Fruit fly (Drosophila melanogaster) whole organism, embryonic: ENCODE measurements around the gene CG43999.

Experiments
- Bgb ChIP-seq: fragments of 200-800 bp; sonication (Bioruptor generic); IDR thresholded peaks from 2 replicates; pipeline ENCODE4 v1.3.6; 2022; ENCODE audit warnings: missing biosample characterization, missing genetic modification characterization; ENCODE audit not compliant: partially characterized antibody
- CG11456 ChIP-seq: fragments of 200-800 bp; sonication (Bioruptor generic); IDR thresholded peaks from 3 replicates; pipeline ENCODE4 v1.3.6; 2022; ENCODE audit warnings: missing biosample characterization, missing genetic modification characterization
- CG12769 ChIP-seq: fragments of 200-800 bp; sonication (Bioruptor generic); optimal IDR thresholded peaks from 2 replicates; lab custom pipeline; 2019; ENCODE audit warnings: missing biosample characterization, mild to moderate bottlenecking, missing genetic modification characterization, moderate library complexity
- CG14710 ChIP-seq: fragments of 200-800 bp; sonication (Bioruptor generic); optimal IDR thresholded peaks from 3 replicates; lab custom pipeline; 2019; ENCODE audit warnings: missing biosample characterization, mild to moderate bottlenecking, missing genetic modification characterization, moderate library complexity
- CG1529 ChIP-seq: fragments of 200-800 bp; sonication (Bioruptor generic); optimal IDR thresholded peaks from 3 replicates; lab custom pipeline; 2018; ENCODE audit warnings: missing biosample characterization, missing genetic modification characterization
- CG16863 ChIP-seq: fragments of 200-800 bp; sonication (Bioruptor generic); optimal IDR thresholded peaks from 3 replicates; lab custom pipeline; 2016; ENCODE audit warnings: missing biosample characterization, missing genetic modification characterization
- CG2199 ChIP-seq: fragments of 200-800 bp; sonication (Bioruptor generic); IDR thresholded peaks from 3 replicates; pipeline ENCODE4 v1.3.6; 2022; ENCODE audit warnings: missing biosample characterization, missing genetic modification characterization
- CG2202 ChIP-seq: fragments of 200-800 bp; sonication (Bioruptor generic); optimal IDR thresholded peaks from 2 replicates; lab custom pipeline; 2018; ENCODE audit warnings: missing biosample characterization, mild to moderate bottlenecking, missing genetic modification characterization
- CG30431 ChIP-seq: fragments of 200-800 bp; sonication (Bioruptor generic); optimal IDR thresholded peaks from 2 replicates; lab custom pipeline; 2017; ENCODE audit warnings: missing biosample characterization, missing genetic modification characterization
- CG32767 ChIP-seq: fragments of 200-800 bp; sonication (Bioruptor generic); IDR thresholded peaks from 2 replicates; pipeline ENCODE4 v1.3.6; 2022; ENCODE audit warnings: missing biosample characterization, missing genetic modification characterization
- CG34376 ChIP-seq: fragments of 200-800 bp; sonication (Bioruptor generic); optimal IDR thresholded peaks from 2 replicates; lab custom pipeline; 2018; ENCODE audit warnings: missing biosample characterization, mild to moderate bottlenecking, missing genetic modification characterization
- CG4282 ChIP-seq: fragments of 200-800 bp; sonication (Bioruptor generic); optimal IDR thresholded peaks from 2 replicates; lab custom pipeline; 2016; ENCODE audit warnings: missing biosample characterization, missing genetic modification characterization
- CG4424 ChIP-seq: fragments of 200-800 bp; sonication (Bioruptor generic); optimal IDR thresholded peaks from 3 replicates; lab custom pipeline; 2016; ENCODE audit warnings: missing biosample characterization, missing genetic modification characterization
- CG5953 ChIP-seq: fragments of 200-800 bp; sonication (Bioruptor generic); IDR thresholded peaks from 2 replicates; pipeline ENCODE4 v1.3.6; 2022; ENCODE audit warnings: missing biosample characterization, missing genetic modification characterization
- CG6254 ChIP-seq: fragments of 200-800 bp; sonication (Bioruptor generic); optimal IDR thresholded peaks from 3 replicates; lab custom pipeline; 2017; ENCODE audit warnings: mild to moderate bottlenecking, missing biosample characterization, missing genetic modification reagents, missing genetic modification characterization
- CG7271 ChIP-seq: fragments of 200-800 bp; sonication (Bioruptor generic); optimal IDR thresholded peaks from 2 replicates; lab custom pipeline; 2018; ENCODE audit warnings: missing biosample characterization, mild to moderate bottlenecking, missing genetic modification characterization, moderate library complexity
- CG7745 ChIP-seq: fragments of 200-800 bp; sonication (Bioruptor generic); optimal IDR thresholded peaks from 2 replicates; lab custom pipeline; 2018; ENCODE audit warnings: missing biosample characterization, mild to moderate bottlenecking, missing genetic modification characterization, moderate library complexity
- CG9932 ChIP-seq: fragments of 200-800 bp; sonication (Bioruptor generic); IDR thresholded peaks from 2 replicates; pipeline ENCODE4 v1.3.6; 2022; ENCODE audit warnings: missing biosample characterization, missing genetic modification characterization
- Dip2 ChIP-seq: fragments of 200-800 bp; sonication (Bioruptor generic); IDR thresholded peaks from 2 replicates; pipeline ENCODE4 v1.3.6; 2022; ENCODE audit warnings: missing biosample characterization, missing genetic modification characterization
- Doc3 ChIP-seq: fragments of 200-800 bp; sonication (Bioruptor generic); IDR thresholded peaks from 3 replicates; pipeline ENCODE4 v1.3.6; 2022; ENCODE audit warnings: missing biosample characterization, missing genetic modification characterization; ENCODE audit not compliant: partially characterized antibody
- Drgx ChIP-seq: fragments of 200-800 bp; sonication (Bioruptor generic); IDR thresholded peaks from 2 replicates; pipeline ENCODE4 v1.3.6; 2022; ENCODE audit warnings: missing biosample characterization, missing genetic modification characterization
- Ets65A ChIP-seq: fragments of 200-800 bp; sonication (Bioruptor generic); peaks from one replicate; lab custom pipeline; 2016; ENCODE audit warnings: missing biosample characterization, missing genetic modification characterization
- GATAe ChIP-seq: fragments of 200-800 bp; sonication (Bioruptor generic); conservative IDR thresholded peaks from 2 replicates; pipeline ENCODE4 v1.3.6; 2022; ENCODE audit warnings: missing biosample characterization, missing genetic modification characterization
- HLH3B ChIP-seq: fragments of 200-800 bp; sonication (Bioruptor generic); IDR thresholded peaks from 2 replicates; pipeline ENCODE4 v1.3.6; 2022; ENCODE audit warnings: missing biosample characterization, missing genetic modification characterization
- Hand ChIP-seq: fragments of 200-800 bp; sonication (Bioruptor generic); optimal IDR thresholded peaks from 2 replicates; lab custom pipeline; 2017; ENCODE audit warnings: mild to moderate bottlenecking, missing biosample characterization, missing genetic modification reagents, missing genetic modification characterization
- Hr39 ChIP-seq: fragments of >200 bp; optimal IDR thresholded peaks from 2 replicates; lab custom pipeline; 2017
- Lpt ChIP-seq: fragments of >200 bp; optimal IDR thresholded peaks from 2 replicates; lab custom pipeline; 2018; ENCODE audit warnings: missing biosample characterization, missing genetic modification characterization
- Meics ChIP-seq: fragments of 200-800 bp; sonication (Bioruptor generic); optimal IDR thresholded peaks from 2 replicates; lab custom pipeline; 2017; ENCODE audit warnings: missing biosample characterization, mild to moderate bottlenecking, missing genetic modification characterization
- Ptx1 ChIP-seq: fragments of 200-800 bp; sonication (Bioruptor generic); IDR thresholded peaks from 2 replicates; pipeline ENCODE4 v1.3.6; 2022; ENCODE audit warnings: missing biosample characterization, missing genetic modification characterization
- Rfx ChIP-seq: fragments of 200-800 bp; sonication (Bioruptor generic); IDR thresholded peaks from 2 replicates; pipeline ENCODE4 v1.3.6; 2022; ENCODE audit warnings: missing biosample characterization, missing genetic modification characterization
- Trl ChIP-seq, 3 experiments: fragments of >200 bp in 2 of 3; fragments of 200-800 bp in 1 of 3; sonication (Bioruptor generic) in 1 of 3; optimal IDR thresholded peaks; 2 replicates in 1 of 3; 3 replicates in 2 of 3; lab custom pipeline; 2016 to 2017; ENCODE audit warnings: missing biosample characterization in 1 of 3, missing genetic modification characterization in 1 of 3
- Xbp1 ChIP-seq: fragments of 200-800 bp; sonication (Bioruptor generic); optimal IDR thresholded peaks from 3 replicates; lab custom pipeline; 2016; ENCODE audit warnings: missing biosample characterization, mild to moderate bottlenecking, missing genetic modification characterization
- YL-1 ChIP-seq: fragments of 200-800 bp; sonication (Bioruptor generic); optimal IDR thresholded peaks from 3 replicates; lab custom pipeline; 2017; ENCODE audit warnings: missing biosample characterization, mild to moderate bottlenecking, missing genetic modification characterization
- bsh ChIP-seq, 2 experiments: fragments of 200-800 bp; sonication (Bioruptor generic); optimal IDR thresholded peaks; 2 replicates each; lab custom pipeline; 2017 to 2018; ENCODE audit warnings: mild to moderate bottlenecking in 2 of 2, missing biosample characterization in 2 of 2, missing genetic modification characterization in 2 of 2, moderate library complexity in 1 of 2
- cas ChIP-seq: fragments of 200-800 bp; sonication (Bioruptor generic); IDR thresholded peaks from 2 replicates; pipeline ENCODE4 v1.3.6; 2022; ENCODE audit warnings: missing biosample characterization, missing genetic modification characterization
- cg ChIP-seq: fragments of 200-800 bp; sonication (Bioruptor generic); optimal IDR thresholded peaks from 3 replicates; lab custom pipeline; 2019; ENCODE audit warnings: missing biosample characterization, mild to moderate bottlenecking, missing genetic modification characterization, moderate library complexity
- chif ChIP-seq, 2 experiments: fragments of 200-800 bp; sonication (Bioruptor generic); optimal IDR thresholded peaks; 3 replicates each; lab custom pipeline; 2016; ENCODE audit warnings: missing biosample characterization in 2 of 2, missing genetic modification characterization in 2 of 2
- chn ChIP-seq: fragments of 200-800 bp; sonication (Bioruptor generic); optimal IDR thresholded peaks from 2 replicates; lab custom pipeline; 2016; ENCODE audit warnings: missing biosample characterization, missing genetic modification characterization
- dati ChIP-seq: fragments of 200-800 bp; sonication (Bioruptor generic); IDR thresholded peaks from 2 replicates; pipeline ENCODE4 v1.3.6; 2022; ENCODE audit warnings: missing biosample characterization, missing genetic modification characterization
- emc ChIP-seq: fragments of 200-800 bp; sonication (Bioruptor generic); optimal IDR thresholded peaks from 2 replicates; lab custom pipeline; 2016; ENCODE audit warnings: missing biosample characterization, missing genetic modification characterization
- exex ChIP-seq: fragments of 200-800 bp; sonication (Bioruptor generic); optimal IDR thresholded peaks from 4 replicates; lab custom pipeline; 2018; ENCODE audit warnings: missing biosample characterization, mild to moderate bottlenecking, missing genetic modification characterization, moderate library complexity
- fru ChIP-seq: fragments of >200 bp; optimal IDR thresholded peaks from 2 replicates; lab custom pipeline; 2017
- hb ChIP-seq: fragments of 200-800 bp; sonication (Bioruptor generic); IDR thresholded peaks from 3 replicates; pipeline ENCODE4 v1.3.6; 2022; ENCODE audit warnings: missing biosample characterization, missing genetic modification characterization; ENCODE audit not compliant: partially characterized antibody
- her ChIP-seq: fragments of 200-800 bp; sonication (Bioruptor generic); optimal IDR thresholded peaks from 2 replicates; lab custom pipeline; 2016; ENCODE audit warnings: missing biosample characterization, missing genetic modification characterization
- jumu ChIP-seq: fragments of 200-800 bp; sonication (Bioruptor generic); optimal IDR thresholded peaks from 3 replicates; lab custom pipeline; 2016; ENCODE audit warnings: missing biosample characterization, missing genetic modification characterization
- nom ChIP-seq: fragments of 200-800 bp; sonication (Bioruptor generic); optimal IDR thresholded peaks from 2 replicates; lab custom pipeline; 2017; ENCODE audit warnings: missing biosample characterization, missing genetic modification characterization, mild to moderate bottlenecking, moderate library complexity, missing genetic modification reagents
- psq ChIP-seq: fragments of 200-800 bp; sonication (Bioruptor generic); optimal IDR thresholded peaks from 2 replicates; lab custom pipeline; 2017; ENCODE audit warnings: missing biosample characterization, missing genetic modification characterization
- tio ChIP-seq: fragments of 200-800 bp; sonication (Bioruptor generic); optimal IDR thresholded peaks from 2 replicates; lab custom pipeline; 2017; ENCODE audit warnings: missing biosample characterization, missing genetic modification characterization, inconsistent platforms
- twi ChIP-seq: fragments of 200-800 bp; optimal IDR thresholded peaks from 2 replicates; lab custom pipeline; 2019; ENCODE audit warnings: missing biosample characterization, mild to moderate bottlenecking, missing genetic modification characterization, moderate library complexity

CG43999 gene

dm6 chr3R:23939921-23940839, 11.4 kb upstream of the CG43999 start (continued):
- TF ChIP-seq Hand (GFP tag; lab: Kevin White, UChicago) (peak; percentile 7), bsh (GFP tag; optimal IDR thresholded peaks at IDR 0.05; lab: Kevin White, UChicago) (peak in 1 of 2 experiments; percentile 90), Bgb (no peak), Xbp1 (GFP tag; lab: Kevin White, UChicago) (no peak), Lpt (GFP tag; lab: Kevin White, UChicago) (no peak), CG30431 (GFP tag; lab: Kevin White, UChicago) (peak; percentile 37), emc (GFP tag; lab: Kevin White, UChicago) (no peak), CG4282 (GFP tag; lab: Kevin White, UChicago) (no peak), chn (GFP tag; lab: Kevin White, UChicago) (peak; percentile 47), Hr39 (no peak), chif (GFP tag; optimal IDR thresholded peaks at IDR 0.05; lab: Kevin White, UChicago) (peak; percentile 49 to 80), cas (GFP tag; lab: Robert Waterston, UW) (peak; percentile 40; the same call in 1 of the 2 replicates), twi (tag; lab: Kevin White, UChicago) (peak; percentile 84), Rfx (GFP tag; lab: Robert Waterston, UW) (peak; percentile 73), CG12769 (tag; lab: Kevin White, UChicago) (peak; percentile 53), CG7271 (peak; percentile 62), CG2199 (no peak), Dip2 (no peak), Ets65A (peak; percentile 71), CG2202 (tag; lab: Kevin White, UChicago) (peak; percentile 94), Doc3 (GFP tag; lab: Robert Waterston, UW) (no peak), GATAe (GFP tag; lab: Robert Waterston, UW) (no peak), hb (GFP tag; lab: Robert Waterston, UW) (no peak), tio (GFP tag; lab: Kevin White, UChicago) (peak; percentile 67), her (GFP tag; lab: Kevin White, UChicago) (peak; percentile 20), fru (lab: Kevin White, UChicago) (no peak), Meics (GFP tag; lab: Kevin White, UChicago) (peak; percentile 78), CG1529 (GFP tag; lab: Kevin White, UChicago) (peak; percentile 91), CG4424 (GFP tag; lab: Kevin White, UChicago) (peak; percentile 74), cg (peak; percentile 36), Ptx1 (GFP tag; lab: Robert Waterston, UW) (no peak; the same call in 1 of the 2 replicates), CG9932 (GFP tag; lab: Robert Waterston, UW) (peak; percentile 28; the same call in 1 of the 2 replicates), psq (GFP tag; lab: Kevin White, UChicago) (peak; percentile 54), CG16863 (GFP tag; lab: Kevin White, UChicago) (peak; percentile 46), YL-1 (GFP tag; lab: Kevin White, UChicago) (peak; percentile 82), CG34376 (GFP tag; lab: Kevin White, UChicago) (peak; percentile 72), dati (GFP tag; lab: Robert Waterston, UW) (no peak), CG14710 (tag; lab: Kevin White, UChicago) (peak; percentile 86), Drgx (GFP tag; lab: Robert Waterston, UW) (peak; percentile 53), CG7745 (peak; percentile 87), exex (tag; lab: Kevin White, UChicago) (peak; percentile 76), CG5953 (GFP tag; lab: Robert Waterston, UW) (peak; percentile 65; the same call in 1 of the 2 replicates), jumu (GFP tag; lab: Kevin White, UChicago) (no peak), Trl (optimal IDR thresholded peaks at IDR 0.05; lab: Kevin White, UChicago) (no peak), Trl (GFP tag; optimal IDR thresholded peaks at IDR 0.05; lab: Kevin White, UChicago) (peak; percentile 69), nom (GFP tag; lab: Kevin White, UChicago) (peak; percentile 11), CG32767 (GFP tag; lab: Robert Waterston, UW) (peak; percentile 71), HLH3B (GFP tag; lab: Robert Waterston, UW) (peak; percentile 78; the same call in 1 of the 2 replicates), CG6254 (peak; percentile 82), CG11456 (GFP tag; lab: Robert Waterston, UW) (peak; percentile 57; the same call in 1 of the 3 replicates)
